Fruit fly (Drosophila melanogaster): ENCODE data around the gene CG42233.

CG42233 gene

DNA sequence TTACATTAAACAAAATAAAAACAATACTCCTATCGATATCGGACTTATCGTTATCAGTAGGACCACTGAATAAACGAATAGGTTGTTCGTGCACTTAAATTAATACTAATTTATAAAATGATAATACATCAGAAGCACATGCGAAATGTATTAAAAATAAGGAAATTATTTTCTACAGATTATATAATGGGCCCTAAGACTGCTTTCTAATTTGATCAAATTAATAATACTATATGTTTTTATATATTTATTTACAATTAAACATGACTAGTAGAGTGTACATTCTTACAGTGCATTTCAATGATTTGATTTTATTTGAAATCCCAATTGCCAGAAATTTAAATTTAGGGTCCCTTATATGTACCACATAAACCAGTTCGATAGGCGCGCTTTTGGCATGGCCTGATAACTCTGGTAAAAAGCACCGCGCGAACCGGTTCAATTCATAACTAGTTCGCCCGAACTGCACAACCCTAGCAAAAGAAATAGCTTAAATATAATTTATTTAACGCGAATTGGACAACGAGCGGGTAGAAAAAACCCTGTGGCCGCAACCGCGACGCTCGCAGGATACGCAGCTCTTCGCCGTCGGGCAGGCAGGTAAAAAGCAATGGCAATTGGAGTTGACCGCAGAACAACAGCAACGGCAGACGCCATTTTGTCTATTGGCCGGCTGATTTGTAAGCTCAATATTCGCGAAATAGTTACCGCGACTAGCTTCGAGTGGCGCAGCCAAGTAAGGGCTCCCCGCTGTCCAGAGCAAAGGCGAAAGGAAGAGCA, 28.3 kb downstream of the CG42233 start, which contains the start of the genes CG2126 and faf (continued):
- TF ChIP-seq Atf-2 (GFP tag; optimal IDR thresholded peaks at IDR 0.05) (peak; percentile 34), NK7.1 (GFP tag; optimal IDR thresholded peaks at IDR 0.05) (peak; percentile 42), slp2 (GFP tag; optimal IDR thresholded peaks at IDR 0.05) (peak; percentile 1), Deaf1 (tag; optimal IDR thresholded peaks at IDR 0.05) (peak; percentile 54), gro (GFP tag; optimal IDR thresholded peaks at IDR 0.05) (peak; percentile 48), Dll (GFP tag; IDR thresholded peaks at IDR 0.05; ENCODE audit: partially characterized antibody) (peak; percentile 63; the same call in 3 of the 4 replicates), unpg (GFP tag; optimal IDR thresholded peaks at IDR 0.05) (peak; percentile 82), Dip2 (GFP tag; IDR thresholded peaks at IDR 0.05) (no peak), cad (GFP tag; optimal IDR thresholded peaks at IDR 0.05) (no peak), CG3065 (GFP tag; optimal IDR thresholded peaks at IDR 0.05) (peak; percentile 21), CG10274 (GFP tag; optimal IDR thresholded peaks at IDR 0.05) (no peak), CG6272 (GFP tag; IDR thresholded peaks at IDR 0.05) (peak; percentile 66; the same call in 1 of the 2 replicates), Neu2 (GFP tag; optimal IDR thresholded peaks at IDR 0.05; ENCODE audit: borderline replicate concordance) (no peak), tio (GFP tag; optimal IDR thresholded peaks at IDR 0.05) (no peak), HmgZ (tag; optimal IDR thresholded peaks at IDR 0.05) (peak; percentile 70), CG42726 (GFP tag; IDR thresholded peaks at IDR 0.05; ENCODE audit: partially characterized antibody) (0 out of 2 replicates have a peak, but pooled peaks have one; percentile 7), CG2199 (GFP tag; IDR thresholded peaks at IDR 0.05) (no peak), CG3407 (GFP tag; optimal IDR thresholded peaks at IDR 0.05) (peak; percentile 65), Awh (GFP tag; IDR thresholded peaks at IDR 0.05) (0 out of 2 replicates have a peak, but pooled peaks have one; percentile 48), CG3838 (GFP tag; optimal IDR thresholded peaks at IDR 0.05) (no peak), CG1024 (GFP tag; IDR thresholded peaks at IDR 0.05) (no peak), ase (GFP tag; IDR thresholded peaks at IDR 0.05) (peak; percentile 72; the same call in 1 of the 3 replicates), CG9727 (GFP tag; optimal IDR thresholded peaks at IDR 0.05) (peak; percentile 80), CG11093 (GFP tag; IDR thresholded peaks at IDR 0.05) (peak; percentile 62; the same call in 2 of the 3 replicates), Spps (tag; optimal IDR thresholded peaks at IDR 0.05) (peak; percentile 25), CG3281 (GFP tag; optimal IDR thresholded peaks at IDR 0.05) (peak; percentile 77), HLH4C (GFP tag; IDR thresholded peaks at IDR 0.05; ENCODE audit: partially characterized antibody) (peak; percentile 62; the same call in 2 of the 3 replicates), Mes4 (GFP tag; optimal IDR thresholded peaks at IDR 0.05) (no peak), CG17912 (GFP tag; optimal IDR thresholded peaks at IDR 0.05) (peak; percentile 42), CG15011 (GFP tag; optimal IDR thresholded peaks at IDR 0.05) (peak; percentile 59), wdn (GFP tag; IDR thresholded peaks at IDR 0.05) (peak; percentile 71), salm (tag; optimal IDR thresholded peaks at IDR 0.05) (peak; percentile 29), vvl (GFP tag; IDR thresholded peaks at IDR 0.05) (peak; percentile 85), Mrtf (GFP tag; IDR thresholded peaks at IDR 0.05) (peak; percentile 47; the same call in 1 of the 3 replicates), CG2712 (tag; optimal IDR thresholded peaks at IDR 0.05) (peak; percentile 87), gsb (GFP tag; IDR thresholded peaks at IDR 0.05) (peak; percentile 50; the same call in 1 of the 2 replicates), CG6791 (GFP tag; IDR thresholded peaks at IDR 0.05; ENCODE audit: partially characterized antibody) (no peak), ash1 (GFP tag; optimal IDR thresholded peaks at IDR 0.05) (no peak), CG6175 (GFP tag; IDR thresholded peaks at IDR 0.05) (0 out of 3 replicates have a peak, but pooled peaks have one; percentile 50), CG12219 (GFP tag; optimal IDR thresholded peaks at IDR 0.05) (peak; percentile 33), CG10366 (GFP tag; IDR thresholded peaks at IDR 0.05) (peak; percentile 69), al (GFP tag; IDR thresholded peaks at IDR 0.05) (peak; percentile 70), CG11560 (tag; IDR thresholded peaks at IDR 0.05) (0 out of 3 replicates have a peak, but pooled peaks have one; percentile 34), Bdp1 (GFP tag; optimal IDR thresholded peaks at IDR 0.05) (peak; percentile 46), dimm (GFP tag; IDR thresholded peaks at IDR 0.05) (peak; percentile 49; the same call in 1 of the 2 replicates), CG4707 (GFP tag; optimal IDR thresholded peaks at IDR 0.05) (no peak), CG6254 (GFP tag; optimal IDR thresholded peaks at IDR 0.05) (peak; percentile 26), CG12769 (tag; optimal IDR thresholded peaks at IDR 0.05) (no peak), Mad (GFP tag; optimal IDR thresholded peaks at IDR 0.05) (no peak)

All from whole organism, embryonic.